Worm (Caenorhabditis elegans): ENCODE measurements around the gene fox-1.

DNA sequence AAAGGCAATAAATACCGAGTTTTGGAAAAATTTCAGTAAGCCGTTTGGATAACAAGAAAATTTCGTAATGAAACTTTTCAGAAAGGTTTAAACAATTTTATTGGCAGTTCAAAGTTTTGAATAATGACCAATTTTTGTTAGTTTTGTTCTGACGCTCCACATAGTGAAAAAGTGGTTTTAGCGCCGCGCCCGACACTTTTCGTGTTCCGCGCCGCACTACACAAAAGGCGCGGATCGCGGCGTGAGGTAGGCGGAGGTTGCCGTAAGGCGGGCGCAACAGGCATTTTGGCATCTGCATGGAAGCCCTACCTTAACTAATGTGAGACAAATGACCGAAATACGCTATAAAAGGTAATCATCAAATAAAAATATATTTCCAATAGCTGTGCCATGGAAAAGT is 2.0 kb upstream of the fox-1 start:
- TF ChIP-seq scrt-1 (GFP tag; IDR thresholded peaks at IDR 0.05) = no peak
- no peak for TF ChIP-seq tra-4 (tag; optimal IDR thresholded peaks at IDR 0.05)
- no peak for TF ChIP-seq hmbx-1 (tag; optimal IDR thresholded peaks at IDR 0.05)
- TF ChIP-seq B0310.2 (tag; optimal IDR thresholded peaks at IDR 0.05) = no peak
- no peak for TF ChIP-seq ets-7 (tag; optimal IDR thresholded peaks at IDR 0.05)
- TF ChIP-seq hnd-1 (tag; optimal IDR thresholded peaks at IDR 0.05) = no peak
- TF ChIP-seq tbx-37 (GFP tag; conservative IDR thresholded peaks at IDR 0.05) = no peak
- no peak for TF ChIP-seq ama-1 (optimal IDR thresholded peaks at IDR 0.05)
- TF ChIP-seq ceh-13 (GFP tag; optimal IDR thresholded peaks at IDR 0.05) = no peak
- TF ChIP-seq pes-1 (GFP tag; IDR thresholded peaks at IDR 0.05) = no peak
- no peak for TF ChIP-seq F13C5.2 (tag; optimal IDR thresholded peaks at IDR 0.05)
- no peak for TF ChIP-seq sea-1 (GFP tag; conservative IDR thresholded peaks at IDR 0.05)
- no peak for TF ChIP-seq hmg-4 (GFP tag; optimal IDR thresholded peaks at IDR 0.05)
- no peak for TF ChIP-seq aly-1 (tag; optimal IDR thresholded peaks at IDR 0.05)
